Fruit fly (Drosophila melanogaster): ENCODE data around the gene vnd.

The vnd gene

DNA sequence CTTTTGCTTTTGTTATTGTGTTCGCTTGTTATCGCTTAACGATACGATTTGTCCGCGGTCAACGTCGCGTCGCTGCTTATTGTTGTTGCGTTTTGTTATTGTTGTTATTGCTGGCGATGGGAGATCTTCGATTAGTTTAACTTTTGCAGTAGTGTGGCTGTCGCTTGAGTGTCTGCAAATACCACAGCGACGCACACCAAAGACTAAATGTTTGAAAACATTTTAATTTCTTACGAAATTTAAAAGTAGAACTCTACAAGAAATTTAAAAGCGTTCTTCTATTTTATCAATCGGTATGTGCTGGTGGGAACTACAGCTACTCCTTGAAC, 38.1 kb downstream of the vnd start, which contains the start of gene spdi:
Gene spdi (minus strand): TSS at position 94 of the 329 bp plus-strand sequence.
- TF ChIP-seq dsx (GFP tag; optimal IDR thresholded peaks at IDR 0.05; ENCODE audit: poor library complexity, severe bottlenecking) (peak; percentile 5), CG9139 (GFP tag; optimal IDR thresholded peaks at IDR 0.05) (no peak)

DNA sequence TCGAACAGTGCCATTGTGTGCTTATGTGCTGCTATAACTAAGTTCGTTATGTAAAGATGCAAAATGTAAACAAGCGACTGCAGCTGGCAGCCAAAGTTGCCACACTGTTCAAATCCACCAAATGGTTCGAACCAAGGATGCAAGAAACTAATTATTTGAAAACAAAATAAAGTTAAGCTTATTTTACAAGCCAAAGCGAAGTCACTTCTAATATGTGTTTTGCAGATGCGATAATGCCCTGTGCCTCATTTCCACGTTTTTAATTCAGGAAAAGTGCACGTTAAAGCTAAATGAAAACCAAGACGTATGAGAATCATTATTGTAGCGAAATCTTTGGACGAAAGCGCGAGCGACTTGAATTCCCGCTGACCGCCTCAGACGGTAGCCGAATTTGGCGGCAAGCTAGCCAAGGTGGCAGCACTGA, 39.2 kb downstream of the vnd start, which contains the start of the genes CG13365 and Vsp37A:
Gene CG13365 (minus strand): TSS at position 84 of the 424 bp plus-strand sequence.
Gene Vsp37A (plus strand): TSS at position 399 of the 424 bp plus-strand sequence.
- TF ChIP-seq lz (GFP tag; optimal IDR thresholded peaks at IDR 0.05), result peak; percentile 35
- no peak for TF ChIP-seq fd85E (GFP tag; optimal IDR thresholded peaks at IDR 0.05)
- peak; percentile 30 for TF ChIP-seq CG3032 (tag; optimal IDR thresholded peaks at IDR 0.05)
- TF ChIP-seq CG7368 (GFP tag; optimal IDR thresholded peaks at IDR 0.05), result no peak
- TF ChIP-seq Blimp-1 (GFP tag; optimal IDR thresholded peaks at IDR 0.05), result no peak
- no peak for TF ChIP-seq CG6854 (GFP tag; optimal IDR thresholded peaks at IDR 0.05)
- TF ChIP-seq CG4318 (GFP tag; optimal IDR thresholded peaks at IDR 0.05), result no peak
- TF ChIP-seq CG10669 (GFP tag; optimal IDR thresholded peaks at IDR 0.05), result no peak
- peak; percentile 8 for TF ChIP-seq Sox15 (GFP tag; optimal IDR thresholded peaks at IDR 0.05)
- no peak for TF ChIP-seq fd59A (GFP tag; optimal IDR thresholded peaks at IDR 0.05)
- TF ChIP-seq net (GFP tag; optimal IDR thresholded peaks at IDR 0.05), result no peak
- TF ChIP-seq CG34406 (GFP tag; optimal IDR thresholded peaks at IDR 0.05), result no peak
- no peak for TF ChIP-seq Lpt (GFP tag; optimal IDR thresholded peaks at IDR 0.05)
- peak; percentile 48 for TF ChIP-seq esn (GFP tag; optimal IDR thresholded peaks at IDR 0.05)
- TF ChIP-seq Eip75B (GFP tag; optimal IDR thresholded peaks at IDR 0.05), result peak; percentile 39
- no peak for TF ChIP-seq CG3919 (GFP tag; optimal IDR thresholded peaks at IDR 0.05)
- no peak for TF ChIP-seq CG6163 (GFP tag; IDR thresholded peaks at IDR 0.05)
- peak; percentile 77 for TF ChIP-seq svp (GFP tag)
- TF ChIP-seq fkh (GFP tag; optimal IDR thresholded peaks at IDR 0.05), result peak; percentile 96
- peak; percentile 75 for TF ChIP-seq Eip78C (GFP tag)
- TF ChIP-seq CG15336 (GFP tag; IDR thresholded peaks at IDR 0.05), result no peak
- TF ChIP-seq CG6276 (GFP tag; optimal IDR thresholded peaks at IDR 0.05), result no peak
- no peak for TF ChIP-seq spab (GFP tag; optimal IDR thresholded peaks at IDR 0.05)
- TF ChIP-seq ss (GFP tag; optimal IDR thresholded peaks at IDR 0.05), result no peak
- TF ChIP-seq dac (GFP tag; optimal IDR thresholded peaks at IDR 0.05), result no peak
- no peak for TF ChIP-seq Sox102F (GFP tag; optimal IDR thresholded peaks at IDR 0.05)
- TF ChIP-seq Ets21C (GFP tag; optimal IDR thresholded peaks at IDR 0.05), result peak; percentile 30
- no peak for TF ChIP-seq CG11294 (GFP tag; IDR thresholded peaks at IDR 0.05)
- no peak for TF ChIP-seq CG11762 (GFP tag; optimal IDR thresholded peaks at IDR 0.05; ENCODE audit: insufficient read depth)
- peak; percentile 4 for TF ChIP-seq CG8319 (GFP tag; optimal IDR thresholded peaks at IDR 0.05)
- no peak for TF ChIP-seq acj6 (GFP tag; optimal IDR thresholded peaks at IDR 0.05)
- no peak for TF ChIP-seq pdm3 (GFP tag; optimal IDR thresholded peaks at IDR 0.05)
- TF ChIP-seq CG6792 (GFP tag; optimal IDR thresholded peaks at IDR 0.05), result no peak
- TF ChIP-seq CG31627 (GFP tag; optimal IDR thresholded peaks at IDR 0.05), result peak; percentile 24
- TF ChIP-seq Sox14 (GFP tag; optimal IDR thresholded peaks at IDR 0.05), result peak; percentile 66
- no peak for TF ChIP-seq vri (GFP tag; optimal IDR thresholded peaks at IDR 0.05)
- peak; percentile 10 for TF ChIP-seq CG11902 (GFP tag; optimal IDR thresholded peaks at IDR 0.05)
- TF ChIP-seq achi (GFP tag; optimal IDR thresholded peaks at IDR 0.05), result no peak
- TF ChIP-seq Hr38 (GFP tag; optimal IDR thresholded peaks at IDR 0.05), result no peak
- peak; percentile 56 for TF ChIP-seq Hr39 (GFP tag; optimal IDR thresholded peaks at IDR 0.05)
- TF ChIP-seq salr (GFP tag; optimal IDR thresholded peaks at IDR 0.05), result no peak
- no peak for TF ChIP-seq CG1621 (tag; optimal IDR thresholded peaks at IDR 0.05)
- no peak for TF ChIP-seq CG8632 (GFP tag; optimal IDR thresholded peaks at IDR 0.05)
- peak; percentile 22 for TF ChIP-seq cyc (GFP tag; optimal IDR thresholded peaks at IDR 0.05)
- TF ChIP-seq dsx (GFP tag; optimal IDR thresholded peaks at IDR 0.05; ENCODE audit: poor library complexity, severe bottlenecking), result peak; percentile 14
- peak; percentile 5 for TF ChIP-seq topi (GFP tag; optimal IDR thresholded peaks at IDR 0.05)
- no peak for TF ChIP-seq CG8119 (GFP tag; IDR thresholded peaks at IDR 0.05)
- no peak for TF ChIP-seq eg (GFP tag; IDR thresholded peaks at IDR 0.05)
- TF ChIP-seq Gug (GFP tag; IDR thresholded peaks at IDR 0.05), result no peak
- TF ChIP-seq Eip93F (GFP tag; optimal IDR thresholded peaks at IDR 0.05), result no peak

Measured in whole organism, prepupa.